Worm (Caenorhabditis elegans): ENCODE data around the gene ZK856.7.

Gene ZK856.7

ce11 chrV:10237959-10238444 lies 36.1 kb downstream of the ZK856.7 start:
- TF ChIP-seq skn-1 (tag; optimal IDR thresholded peaks at IDR 0.05) (no peak), nhr-237 (tag; optimal IDR thresholded peaks at IDR 0.05) (no peak), ama-1 (optimal IDR thresholded peaks at IDR 0.05) (peak; percentile 6)

DNA sequence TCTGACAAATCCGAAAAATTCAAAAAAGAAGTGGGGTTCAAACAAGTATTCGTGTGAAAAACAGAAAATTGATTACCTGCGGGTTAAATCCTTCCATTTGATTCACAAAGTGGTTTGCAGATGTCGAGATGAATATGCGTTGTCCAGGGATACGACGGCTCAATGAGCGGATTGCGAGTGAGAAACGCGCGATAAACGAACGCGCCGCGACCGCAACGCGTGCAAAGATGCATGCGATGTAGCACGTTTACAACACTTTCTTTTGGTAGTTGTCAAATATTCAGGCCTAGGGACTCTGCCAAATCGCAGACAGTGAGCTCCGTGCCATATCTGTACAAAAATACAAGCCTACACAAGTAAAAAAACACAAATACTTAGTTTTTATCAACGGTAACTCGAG lies 36.8 kb downstream of the ZK856.7 start, which contains the start of gene fubl-1:
Gene fubl-1 (minus strand): TSS at position 202 of the 400 bp plus-strand sequence.
- TF ChIP-seq hmg-11 (tag; optimal IDR thresholded peaks at IDR 0.05) (peak; percentile 9), lin-39 (tag; optimal IDR thresholded peaks at IDR 0.05) (peak; percentile 61), elt-2 (tag; optimal IDR thresholded peaks at IDR 0.05) (peak; percentile 2), nfya-1 (tag; optimal IDR thresholded peaks at IDR 0.05; ENCODE audit: insufficient read depth) (peak; percentile 50), ama-1 (optimal IDR thresholded peaks at IDR 0.05) (peak; percentile 39), nhr-76 (tag; optimal IDR thresholded peaks at IDR 0.05) (no peak), pha-4 (tag; optimal IDR thresholded peaks at IDR 0.05) (peak; percentile 6), lin-15B (tag; optimal IDR thresholded peaks at IDR 0.05) (peak; percentile 73), unc-39 (tag; optimal IDR thresholded peaks at IDR 0.05) (no peak), nhr-237 (tag; optimal IDR thresholded peaks at IDR 0.05) (no peak)

DNA sequence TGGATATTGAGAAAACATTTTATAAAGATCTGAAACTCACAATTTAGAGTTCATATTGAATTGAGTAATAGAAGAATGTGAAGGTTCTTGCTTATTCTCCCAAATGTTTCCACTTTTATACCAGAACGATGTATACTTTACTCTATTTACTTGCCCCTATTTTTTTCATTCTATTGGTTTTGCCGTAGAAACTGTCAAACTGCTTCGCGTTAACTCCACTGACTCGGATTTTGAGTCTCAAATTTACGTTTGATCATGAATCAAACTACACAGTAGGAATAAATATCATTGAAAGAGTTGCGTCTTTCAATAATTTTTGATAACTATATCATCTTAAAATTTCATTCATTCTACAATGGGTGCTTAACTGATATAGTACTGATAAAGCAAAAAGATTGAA lies 38.0 kb downstream of the ZK856.7 start, which contains the start of gene fipr-8:
Gene fipr-8 (minus strand): TSS at position 101 of the 400 bp plus-strand sequence.
- TF ChIP-seq fkh-10 (GFP tag; optimal IDR thresholded peaks at IDR 0.05) (no peak), nhr-76 (tag; optimal IDR thresholded peaks at IDR 0.05) (no peak), nhr-237 (tag; optimal IDR thresholded peaks at IDR 0.05) (no peak), ztf-11 (tag; optimal IDR thresholded peaks at IDR 0.05) (no peak), lin-39 (tag; optimal IDR thresholded peaks at IDR 0.05) (no peak), sea-2 (GFP tag; optimal IDR thresholded peaks at IDR 0.05) (no peak), nhr-67 (tag; optimal IDR thresholded peaks at IDR 0.05) (no peak), nhr-28 (tag; optimal IDR thresholded peaks at IDR 0.05) (no peak)

- TF ChIP-seq elt-3 (tag; optimal IDR thresholded peaks at IDR 0.05): no peak
- no peak for TF ChIP-seq egl-5 (tag; optimal IDR thresholded peaks at IDR 0.05)
- TF ChIP-seq skn-1 (tag; optimal IDR thresholded peaks at IDR 0.05): no peak
- TF ChIP-seq ceh-9 (tag; optimal IDR thresholded peaks at IDR 0.05): no peak
- TF ChIP-seq lin-39 (tag; optimal IDR thresholded peaks at IDR 0.05): no peak
- TF ChIP-seq ZK546.5 (tag; optimal IDR thresholded peaks at IDR 0.05): no peak
- no peak for TF ChIP-seq nhr-237 (tag; optimal IDR thresholded peaks at IDR 0.05)
- no peak for TF ChIP-seq daf-12 (tag; optimal IDR thresholded peaks at IDR 0.05)
- no peak for TF ChIP-seq egl-27 (tag; optimal IDR thresholded peaks at IDR 0.05)
- no peak for TF ChIP-seq fkh-2 (tag; optimal IDR thresholded peaks at IDR 0.05)
- TF ChIP-seq eor-1 (tag; optimal IDR thresholded peaks at IDR 0.05): no peak
- no peak for TF ChIP-seq fkh-10 (GFP tag; optimal IDR thresholded peaks at IDR 0.05)
- no peak for TF ChIP-seq lin-15B (tag; optimal IDR thresholded peaks at IDR 0.05)
These were observed 39.4 kb downstream of the ZK856.7 start, which contains the start of the genes C12D8.21 and col-148 for ce11 chrV:10241121-10241803. Gene C12D8.21 (minus strand): TSS chrV:10241188. Gene col-148 (plus strand): TSS chrV:10241753.

- TF ChIP-seq sea-2 (GFP tag; optimal IDR thresholded peaks at IDR 0.05) (no peak), lin-15B (tag; optimal IDR thresholded peaks at IDR 0.05) (no peak), egl-27 (tag; optimal IDR thresholded peaks at IDR 0.05) (no peak), lsy-12 (tag; optimal IDR thresholded peaks at IDR 0.05) (no peak), nhr-67 (tag; optimal IDR thresholded peaks at IDR 0.05) (no peak), ztf-11 (tag; optimal IDR thresholded peaks at IDR 0.05) (no peak), nhr-25 (tag; optimal IDR thresholded peaks at IDR 0.05) (no peak), elt-1 (tag; optimal IDR thresholded peaks at IDR 0.05) (no peak), pqm-1 (tag; optimal IDR thresholded peaks at IDR 0.05) (no peak), unc-39 (tag; optimal IDR thresholded peaks at IDR 0.05) (no peak), nhr-77 (tag; optimal IDR thresholded peaks at IDR 0.05) (no peak), ZK546.5 (tag; optimal IDR thresholded peaks at IDR 0.05) (no peak), eor-1 (tag; optimal IDR thresholded peaks at IDR 0.05) (no peak), mdl-1 (tag; optimal IDR thresholded peaks at IDR 0.05) (no peak), R02D3.7 (tag; optimal IDR thresholded peaks at IDR 0.05) (no peak), hmg-11 (tag; optimal IDR thresholded peaks at IDR 0.05) (no peak), ceh-28 (tag; optimal IDR thresholded peaks at IDR 0.05) (no peak)
These were observed 41.2 kb downstream of the ZK856.7 start, which contains the start of gene C12D8.9 for ce11 chrV:10243105-10243504. Gene C12D8.9 (minus strand): TSS chrV:10243205.
